Worm (Caenorhabditis elegans): ENCODE measurements around the gene W06E11.1.

ce11 chrIII:654365-654764 lies 12.5 kb downstream of the W06E11.1 start:
- TF ChIP-seq unc-62 (GFP tag; optimal IDR thresholded peaks at IDR 0.05) (no peak), blmp-1 (tag; optimal IDR thresholded peaks at IDR 0.05) (no peak)

All from whole organism, mixed stage, embryonic.